Worm (Caenorhabditis elegans): Measurements from ENCODE around the gene Y38E10A.9.

DNA sequence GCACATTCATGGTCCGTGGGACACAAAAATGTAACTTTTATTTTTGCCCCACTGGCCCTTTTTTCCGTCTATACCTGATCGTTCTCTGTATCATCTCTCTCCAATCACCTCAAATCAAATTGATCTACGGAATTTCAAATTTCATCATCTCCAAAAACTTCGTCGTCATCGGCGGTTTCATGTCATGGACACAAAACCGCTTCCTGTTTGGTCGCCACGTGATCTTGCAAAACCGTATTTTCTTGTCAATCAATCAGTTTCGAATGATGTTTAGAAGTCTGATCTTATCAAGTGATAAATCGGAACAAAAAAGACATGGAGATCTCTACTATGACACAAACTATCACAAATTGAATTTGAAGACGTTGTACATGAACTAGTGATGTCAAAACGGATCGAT, 16.9 kb downstream of the Y38E10A.9 start:
- TF ChIP-seq lin-35 (GFP tag; optimal IDR thresholded peaks at IDR 0.05) (no peak), nhr-179 (tag; optimal IDR thresholded peaks at IDR 0.05) (no peak), gei-17 (GFP tag; optimal IDR thresholded peaks at IDR 0.05) (no peak), F22D6.2 (tag; optimal IDR thresholded peaks at IDR 0.05) (no peak), ama-1 (optimal IDR thresholded peaks at IDR 0.05) (no peak), ama-1 (GFP tag; optimal IDR thresholded peaks at IDR 0.05) (no peak), ZK185.1 (tag; optimal IDR thresholded peaks at IDR 0.05; ENCODE audit: poor library complexity, severe bottlenecking) (no peak), F33H1.4 (GFP tag; IDR thresholded peaks at IDR 0.05) (no peak), sea-2 (GFP tag; IDR thresholded peaks at IDR 0.05) (no peak), pha-4 (tag; optimal IDR thresholded peaks at IDR 0.05) (no peak), F49E8.2 (tag; optimal IDR thresholded peaks at IDR 0.05; ENCODE audit: insufficient read depth) (no peak), attf-3 (GFP tag; conservative IDR thresholded peaks at IDR 0.05) (no peak), nfya-2 (GFP tag; IDR thresholded peaks at IDR 0.05) (no peak)

Data from whole organism, young adult.